Fruit fly (Drosophila melanogaster) S2 (cell line): ENCODE results near the gene CG6012.

ENCODE experiments used
- CG8478 ChIP-seq: fragments of >200 bp; optimal IDR thresholded peaks from 2 replicates; lab custom pipeline; 2018
- CTCF ChIP-seq, 2 experiments: fragments of >200 bp; optimal IDR thresholded peaks; 2 replicates each; lab custom pipeline; 2018

DNA sequence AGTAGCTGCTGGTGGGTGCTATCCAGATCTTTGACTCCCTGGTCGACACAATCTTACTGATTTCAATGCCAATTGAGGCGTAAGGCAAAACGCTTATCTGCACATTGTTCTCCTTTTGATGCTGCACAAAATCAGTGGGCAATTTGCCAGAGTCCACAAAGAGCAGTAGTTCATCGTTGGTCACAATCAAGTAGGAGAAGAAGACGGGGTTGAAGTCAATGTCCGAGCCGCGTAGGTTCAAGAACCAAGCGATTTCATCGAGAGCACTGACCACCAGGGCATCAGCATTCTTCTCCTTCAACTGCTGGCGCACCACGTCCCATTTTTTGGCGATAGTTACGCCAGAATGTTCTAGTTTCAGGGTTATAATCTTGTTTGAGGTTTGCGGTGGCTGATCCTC lies 48.0 kb upstream of the CG6012 start:
- no peak for TF ChIP-seq CTCF (optimal IDR thresholded peaks at IDR 0.05; lab: Kevin White, UChicago)
- no peak for TF ChIP-seq CG8478 (lab: Kevin White, UChicago)
